Fruit fly (Drosophila melanogaster) whole organism: ENCODE results near the gene Ran.

Experiments
- Dll ChIP-seq: fragments of >200 bp; optimal IDR thresholded peaks from 2 replicates; lab custom pipeline; 2017
- pan ChIP-seq: fragments of >200 bp; optimal IDR thresholded peaks from 2 replicates; lab custom pipeline; 2017

dm6 chrX:11124126-11124748 lies 24.3 kb downstream of the Ran start, which contains the start of gene CG11122:
- no peak for TF ChIP-seq Dll (lab: Kevin White, UChicago)
- no peak for TF ChIP-seq pan
